Worm (Caenorhabditis elegans) whole organism, midembryonic: ENCODE data around the gene nifk-1.

Source experiments
- T22C8.4 ChIP-seq: fragments of 200-800 bp; sonication (Bioruptor generic); IDR thresholded peaks from 2 replicates; pipeline ENCODE4 v1.3.6; 2022; ENCODE audit warnings: missing genetic modification characterization, missing compliant biosample characterization
- cog-1 ChIP-seq: sonication (generic microtip); optimal IDR thresholded peaks from 2 replicates; lab custom pipeline; 2016; ENCODE audit warnings: missing genetic modification characterization, missing compliant biosample characterization
- flt-1 ChIP-seq: fragments of 200-800 bp; sonication (Bioruptor generic); IDR thresholded peaks from 2 replicates; pipeline ENCODE4 v1.3.6; 2022; ENCODE audit warnings: missing genetic modification characterization, missing compliant biosample characterization
- klf-2 ChIP-seq: fragments of 200-800 bp; sonication (Bioruptor generic); conservative IDR thresholded peaks from 2 replicates; pipeline ENCODE4 v1.3.6; 2022; ENCODE audit warnings: missing genetic modification reagents, missing genetic modification characterization, missing compliant biosample characterization
- med-1 ChIP-seq: sonication (generic microtip); optimal IDR thresholded peaks from 2 replicates; lab custom pipeline; 2017; ENCODE audit warnings: missing genetic modification characterization, mild to moderate bottlenecking, missing compliant biosample characterization, antibody characterized with exemption, missing genetic modification reagents; ENCODE audit not compliant: insufficient read depth
- ref-1 ChIP-seq: fragments of 200-800 bp; sonication (Bioruptor generic); conservative IDR thresholded peaks from 2 replicates; pipeline ENCODE4 v1.3.6; 2022; ENCODE audit warnings: missing genetic modification reagents, missing genetic modification characterization, missing compliant biosample characterization
- tab-1 ChIP-seq: fragments of 200-800 bp; sonication (Bioruptor generic); IDR thresholded peaks from 2 replicates; pipeline ENCODE4 v1.3.6; 2022; ENCODE audit warnings: missing genetic modification characterization, missing compliant biosample characterization
- ztf-23 ChIP-seq: fragments of 200-800 bp; sonication (Bioruptor generic); IDR thresholded peaks from 2 replicates; pipeline ENCODE4 v1.3.6; 2022; ENCODE audit warnings: missing genetic modification reagents, missing genetic modification characterization, missing compliant biosample characterization
- ztf-29 ChIP-seq: fragments of 200-800 bp; sonication (Bioruptor generic); IDR thresholded peaks from 2 replicates; pipeline ENCODE4 v1.3.6; 2022; ENCODE audit warnings: missing genetic modification reagents, missing genetic modification characterization, missing compliant biosample characterization

The nifk-1 gene

DNA sequence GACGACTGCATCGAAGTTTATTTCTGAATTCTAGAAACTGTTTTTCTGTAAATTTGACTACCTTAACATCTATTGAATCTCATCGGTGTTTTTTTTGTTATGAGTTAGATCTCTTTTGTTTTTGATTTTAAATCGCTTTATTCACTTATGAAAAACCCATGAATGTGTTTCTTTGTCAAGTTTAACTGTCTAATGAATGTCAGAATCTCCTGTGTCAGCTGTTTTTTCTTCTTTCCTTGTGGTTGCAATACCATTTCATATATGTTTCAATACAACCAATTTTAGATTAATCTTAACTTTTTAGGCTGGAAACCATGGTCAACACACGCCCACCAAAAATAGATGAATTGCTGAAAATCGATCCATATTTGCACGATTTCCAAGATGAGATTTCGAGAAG, 1.9 kb upstream of the nifk-1 start, which contains the start of gene T04A8.7:
Gene T04A8.7 (plus strand): TSS at position 301 of the 400 bp plus-strand sequence.
- no peak for TF ChIP-seq ztf-23 (GFP tag; lab: Robert Waterston, UW)
- no peak for TF ChIP-seq tab-1 (GFP tag; lab: Robert Waterston, UW)
- no peak for TF ChIP-seq T22C8.4 (GFP tag; lab: Robert Waterston, UW)
- TF ChIP-seq flt-1 (GFP tag; lab: Robert Waterston, UW) = no peak
- TF ChIP-seq med-1 = no peak
- no peak for TF ChIP-seq klf-2 (GFP tag; lab: Robert Waterston, UW)
- TF ChIP-seq ref-1 (GFP tag; lab: Robert Waterston, UW) = no peak
- no peak for TF ChIP-seq cog-1
- TF ChIP-seq ztf-29 (GFP tag; lab: Robert Waterston, UW) = no peak

- TF ChIP-seq ztf-29 (GFP tag; lab: Robert Waterston, UW) (no peak), klf-2 (GFP tag; lab: Robert Waterston, UW) (no peak), T22C8.4 (GFP tag; lab: Robert Waterston, UW) (no peak), ref-1 (GFP tag; lab: Robert Waterston, UW) (no peak), tab-1 (GFP tag; lab: Robert Waterston, UW) (no peak), ztf-23 (GFP tag; lab: Robert Waterston, UW) (no peak), med-1 (no peak), cog-1 (no peak), flt-1 (GFP tag; lab: Robert Waterston, UW) (no peak)
Observed at ce11 chrIII:4693695-4694094, 588 bp upstream of the nifk-1 start, which contains the start of gene T04A8.8. TSS of gene T04A8.8 (plus strand) at chrIII:4693995.

- peak; percentile 73 for TF ChIP-seq ref-1 (GFP tag; lab: Robert Waterston, UW)
- peak; percentile 81 for TF ChIP-seq T22C8.4 (GFP tag; lab: Robert Waterston, UW)
- peak; percentile 89 for TF ChIP-seq ztf-23 (GFP tag; lab: Robert Waterston, UW)
- TF ChIP-seq ztf-29 (GFP tag; lab: Robert Waterston, UW) = peak; percentile 78; the same call in 1 of the 2 replicates
- peak; percentile 55 for TF ChIP-seq cog-1
- TF ChIP-seq tab-1 (GFP tag; lab: Robert Waterston, UW) = peak; percentile 93
- TF ChIP-seq flt-1 (GFP tag; lab: Robert Waterston, UW) = peak; percentile 91
- TF ChIP-seq klf-2 (GFP tag; lab: Robert Waterston, UW) = 0 out of 2 replicates have a peak, but pooled peaks have one; percentile 53
- TF ChIP-seq med-1 = peak; percentile 33
Observed at ce11 chrIII:4689595-4689994, 3.5 kb downstream of the nifk-1 start.

DNA sequence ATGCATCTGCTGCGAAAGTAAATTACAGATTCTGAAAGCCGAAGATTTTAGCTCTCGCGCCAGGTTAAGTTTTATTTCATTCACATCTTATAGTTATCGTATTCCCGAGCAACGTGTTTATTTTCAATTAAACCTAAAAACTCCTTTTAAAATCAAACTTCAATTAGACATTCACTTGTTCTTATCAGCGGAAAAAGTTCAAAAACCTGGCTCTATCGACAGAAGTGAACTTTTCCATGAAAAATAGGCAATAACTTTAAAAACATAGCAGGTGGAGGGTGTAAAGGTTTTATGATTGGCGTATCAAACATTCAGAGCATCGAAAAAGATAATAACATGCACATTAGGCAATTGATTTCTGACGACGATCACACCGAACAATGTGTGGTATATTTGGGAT, 4.1 kb downstream of the nifk-1 start, which contains the start of gene ppat-1:
Gene ppat-1 (plus strand): TSS at position 316 of the 400 bp plus-strand sequence.
- no peak for TF ChIP-seq ztf-23 (GFP tag; lab: Robert Waterston, UW)
- no peak for TF ChIP-seq ztf-29 (GFP tag; lab: Robert Waterston, UW)
- no peak for TF ChIP-seq cog-1

DNA sequence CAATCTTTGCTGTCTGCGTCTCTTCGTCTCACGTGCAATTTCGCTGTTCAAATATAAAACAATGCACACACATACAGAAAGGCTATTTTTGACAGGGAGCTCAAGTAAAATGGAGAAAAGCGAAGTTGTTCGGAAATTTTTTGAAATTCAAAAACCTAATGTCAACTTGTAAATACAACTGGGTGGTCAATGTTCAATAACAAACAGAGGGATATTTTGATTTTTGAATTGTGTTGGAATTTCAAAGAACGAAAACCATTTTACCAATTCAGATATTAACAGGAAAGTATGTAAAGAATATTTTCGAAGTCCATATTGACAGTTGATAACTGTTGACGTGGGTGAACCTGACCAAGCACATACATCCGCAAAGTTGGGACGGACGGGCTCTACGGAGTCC, 4.8 kb downstream of the nifk-1 start, which contains the start of gene tag-243:
Gene tag-243 (minus strand): TSS at position 101 of the 400 bp plus-strand sequence.
- TF ChIP-seq ref-1 (GFP tag; lab: Robert Waterston, UW) (no peak), klf-2 (GFP tag; lab: Robert Waterston, UW) (0 out of 2 replicates have a peak, but pooled peaks have one; percentile 24), med-1 (no peak)

DNA sequence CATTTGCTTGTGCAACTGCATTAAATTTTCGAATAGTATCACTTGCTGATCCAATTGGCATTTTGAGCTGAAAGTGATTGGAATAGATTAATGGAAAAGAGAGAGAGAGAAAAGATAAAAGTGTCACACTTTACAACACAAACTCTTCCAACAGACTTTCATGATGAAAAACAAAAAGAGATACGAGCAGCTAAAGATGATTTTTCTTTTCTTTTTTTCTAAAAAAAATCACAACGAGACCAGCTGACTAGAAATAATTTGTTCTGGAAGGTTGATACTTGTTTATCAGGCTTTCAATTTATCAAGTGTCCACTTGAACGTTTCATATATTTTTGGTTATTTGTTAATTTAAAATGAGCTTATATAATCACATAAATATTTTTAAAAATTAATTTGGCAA, 6.0 kb downstream of the nifk-1 start:
- TF ChIP-seq ztf-29 (GFP tag; lab: Robert Waterston, UW) (no peak), klf-2 (GFP tag; lab: Robert Waterston, UW) (no peak), flt-1 (GFP tag; lab: Robert Waterston, UW) (no peak), ref-1 (GFP tag; lab: Robert Waterston, UW) (no peak)

DNA sequence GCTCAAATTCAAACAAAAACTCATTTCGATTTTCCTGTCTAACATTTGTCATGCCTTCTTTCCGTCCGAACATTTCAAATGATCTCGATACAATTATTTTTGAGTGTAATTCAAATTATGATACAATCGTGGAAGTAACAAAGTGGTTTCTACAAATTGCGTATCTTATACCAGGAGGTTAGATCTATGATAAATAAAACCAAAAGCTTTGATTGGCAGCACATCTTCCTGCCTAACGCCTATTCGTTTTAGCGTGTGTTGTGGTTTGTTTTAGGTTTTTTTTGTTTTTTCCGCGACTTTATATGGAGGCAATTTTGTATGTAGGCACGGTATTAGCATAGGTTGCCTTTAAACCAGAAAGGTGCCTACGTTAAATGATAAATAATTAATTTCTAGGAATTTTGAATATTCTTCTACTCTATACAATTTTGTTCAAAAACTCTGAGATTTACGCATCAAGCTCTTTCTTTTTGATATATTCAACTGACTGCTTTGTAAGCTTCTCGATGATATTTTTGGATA, 13.1 kb downstream of the nifk-1 start, which contains the start of gene srg-11:
Gene srg-11 (plus strand): TSS at position 51 of the 522 bp plus-strand sequence.
- TF ChIP-seq med-1 (no peak), tab-1 (GFP tag; lab: Robert Waterston, UW) (no peak), ztf-23 (GFP tag; lab: Robert Waterston, UW) (no peak), ztf-29 (GFP tag; lab: Robert Waterston, UW) (no peak), flt-1 (GFP tag; lab: Robert Waterston, UW) (no peak), ref-1 (GFP tag; lab: Robert Waterston, UW) (no peak), T22C8.4 (GFP tag; lab: Robert Waterston, UW) (no peak), cog-1 (no peak), klf-2 (GFP tag; lab: Robert Waterston, UW) (no peak)

- TF ChIP-seq ztf-29 (GFP tag; lab: Robert Waterston, UW) (no peak), cog-1 (no peak), med-1 (no peak), flt-1 (GFP tag; lab: Robert Waterston, UW) (no peak), klf-2 (GFP tag; lab: Robert Waterston, UW) (no peak), T22C8.4 (GFP tag; lab: Robert Waterston, UW) (no peak), ztf-23 (GFP tag; lab: Robert Waterston, UW) (no peak), tab-1 (GFP tag; lab: Robert Waterston, UW) (no peak), ref-1 (GFP tag; lab: Robert Waterston, UW) (no peak)
Observed at ce11 chrIII:4677466-4677865, 15.6 kb downstream of the nifk-1 start, which contains the start of gene srg-10. TSS of gene srg-10 (plus strand) at chrIII:4677766.

- no peak for TF ChIP-seq flt-1 (GFP tag; lab: Robert Waterston, UW)
- TF ChIP-seq ref-1 (GFP tag; lab: Robert Waterston, UW) = no peak
- no peak for TF ChIP-seq cog-1
- TF ChIP-seq med-1 = no peak
- no peak for TF ChIP-seq ztf-29 (GFP tag; lab: Robert Waterston, UW)
- no peak for TF ChIP-seq klf-2 (GFP tag; lab: Robert Waterston, UW)
- no peak for TF ChIP-seq ztf-23 (GFP tag; lab: Robert Waterston, UW)
- TF ChIP-seq T22C8.4 (GFP tag; lab: Robert Waterston, UW) = no peak
- no peak for TF ChIP-seq tab-1 (GFP tag; lab: Robert Waterston, UW)
Observed at ce11 chrIII:4671949-4672348, 21.2 kb downstream of the nifk-1 start, which contains the start of gene srg-13. TSS of gene srg-13 (plus strand) at chrIII:4672249.
